Worm (Caenorhabditis elegans) whole organism, L4/young adult: Measurements from ENCODE around the gene Y41E3.18.

Experiments
- W03F9.2 ChIP-seq: fragments of 150-350 bp; optimal IDR thresholded peaks from 2 replicates; lab custom pipeline; 2014; ENCODE audit warnings: missing biosample characterization, missing genetic modification characterization
- dao-5 ChIP-seq: sonication (generic microtip); optimal IDR thresholded peaks from 2 replicates; lab custom pipeline; 2016; ENCODE audit warnings: missing genotype, missing genetic modification characterization, moderate library complexity, missing compliant biosample characterization
- him-1 ChIP-seq: sonication (generic microtip); optimal IDR thresholded peaks from 2 replicates; lab custom pipeline; 2016; ENCODE audit warnings: missing genotype, missing genetic modification reagents, missing genetic modification characterization, missing compliant biosample characterization

Y41E3.18 gene

DNA sequence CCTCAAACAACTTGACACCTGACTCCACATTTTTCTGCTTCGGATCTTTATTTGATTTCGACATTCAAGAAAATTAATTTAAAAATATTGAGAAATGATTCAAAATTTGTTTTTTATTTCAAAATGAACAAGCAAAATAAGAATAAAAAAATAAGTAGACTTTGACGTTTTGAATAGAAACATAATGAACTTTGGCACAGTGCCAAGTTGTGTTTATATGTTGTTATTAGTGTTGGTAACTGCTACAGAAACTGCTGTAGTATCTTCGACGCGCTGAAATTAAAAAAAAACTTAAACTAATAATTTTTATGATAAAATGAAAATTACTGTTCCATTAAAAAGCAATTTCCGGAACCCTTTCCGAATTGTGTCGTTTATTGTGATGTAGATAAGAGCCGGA, at the start of gene Y41E3.18:
Y41E3.18 (minus strand) TSS at position 101 of the 400 bp plus-strand sequence.
- TF ChIP-seq dao-5 (tag; lab: Kevin White, UChicago) (no peak), him-1 (tag; lab: Kevin White, UChicago) (no peak), W03F9.2 (tag; lab: Kevin White, UChicago) (no peak)

DNA sequence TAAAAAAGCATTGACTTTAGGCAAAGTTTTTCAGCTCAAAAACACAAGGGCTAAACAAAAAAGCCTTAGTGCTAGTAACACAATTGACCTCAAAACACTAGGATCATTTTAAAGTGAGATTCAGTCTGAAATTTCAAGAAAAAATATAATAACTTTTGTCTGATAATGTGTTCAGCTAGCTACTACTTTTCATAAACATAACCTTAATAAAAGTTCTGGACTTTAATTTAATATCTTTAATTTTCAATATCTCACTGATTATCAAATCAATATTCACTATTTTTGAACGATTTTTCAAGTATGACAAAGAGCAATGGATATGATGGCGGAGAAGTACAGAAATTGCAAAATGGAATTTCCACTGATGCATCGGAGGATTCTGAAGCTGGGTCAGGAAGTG, 48.8 kb upstream of the Y41E3.18 start, which contains the start of gene M199.135:
M199.135 (plus strand) TSS at position 301 of the 400 bp plus-strand sequence.
- no peak for TF ChIP-seq W03F9.2 (tag; lab: Kevin White, UChicago)
- no peak for TF ChIP-seq dao-5 (tag; lab: Kevin White, UChicago)
- no peak for TF ChIP-seq him-1 (tag; lab: Kevin White, UChicago)

DNA sequence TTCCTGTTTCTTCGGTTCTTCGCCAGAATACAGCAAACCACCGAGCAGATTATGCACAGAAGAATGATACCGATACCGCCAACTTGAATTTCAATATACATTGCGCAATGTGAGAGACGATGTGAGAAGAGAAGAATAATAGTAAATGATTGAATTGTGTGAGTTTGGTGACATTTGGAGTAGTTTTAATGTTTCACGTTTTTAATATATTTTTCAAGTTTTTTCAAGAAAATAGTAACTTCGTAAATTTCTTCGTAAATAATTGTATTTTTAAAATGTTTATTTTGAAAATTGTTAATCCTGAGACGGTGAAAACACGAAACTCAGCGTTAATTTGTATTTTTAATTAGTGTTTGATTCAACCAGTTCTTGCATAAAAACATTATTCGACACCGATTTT, 47.6 kb upstream of the Y41E3.18 start, which contains the start of gene M199.134:
M199.134 (minus strand) TSS at position 101 of the 400 bp plus-strand sequence.
- TF ChIP-seq dao-5 (tag; lab: Kevin White, UChicago) (no peak), him-1 (tag; lab: Kevin White, UChicago) (no peak)

DNA sequence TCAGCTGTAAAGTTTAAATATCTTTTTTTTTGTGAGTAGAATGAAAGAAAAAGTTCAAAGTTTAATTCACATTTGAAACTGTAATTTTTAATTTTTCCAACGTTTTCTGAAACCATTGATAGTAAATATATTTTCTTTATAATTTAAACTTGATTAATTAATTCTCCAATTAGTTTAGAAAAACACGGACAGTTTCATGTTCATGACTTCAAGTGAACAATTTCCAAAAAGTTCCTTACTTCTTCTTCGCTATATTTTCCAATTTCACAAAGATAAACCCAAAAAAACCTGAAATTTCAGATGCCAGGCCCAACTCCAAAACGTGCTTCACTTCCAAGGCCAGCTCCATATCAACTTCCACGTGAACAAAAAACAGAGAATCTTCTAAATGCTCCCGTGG, 42.9 kb upstream of the Y41E3.18 start, which contains the start of gene M199.2:
M199.2 (plus strand) TSS at position 301 of the 400 bp plus-strand sequence.
- TF ChIP-seq him-1 (tag; lab: Kevin White, UChicago) = no peak
- no peak for TF ChIP-seq dao-5 (tag; lab: Kevin White, UChicago)
- no peak for TF ChIP-seq W03F9.2 (tag; lab: Kevin White, UChicago)

ce11 chrIV:15107218-15107617, 41.7 kb upstream of the Y41E3.18 start:
- TF ChIP-seq dao-5 (tag; lab: Kevin White, UChicago) (no peak), him-1 (tag; lab: Kevin White, UChicago) (no peak), W03F9.2 (tag; lab: Kevin White, UChicago) (no peak)

- no peak for TF ChIP-seq dao-5 (tag; lab: Kevin White, UChicago)
- TF ChIP-seq W03F9.2 (tag; lab: Kevin White, UChicago) = no peak
- TF ChIP-seq him-1 (tag; lab: Kevin White, UChicago) = no peak
Measured at ce11 chrIV:15103224-15103679, 37.7 kb upstream of the Y41E3.18 start, which contains the start of gene srt-44. TSS of gene srt-44 (plus strand) at chrIV:15103629.

ce11 chrIV:15098294-15098693, 32.7 kb upstream of the Y41E3.18 start, which contains the start of gene srt-49:
TSS of gene srt-49 (minus strand) at chrIV:15098394.
- TF ChIP-seq W03F9.2 (tag; lab: Kevin White, UChicago) = no peak
- no peak for TF ChIP-seq dao-5 (tag; lab: Kevin White, UChicago)
- TF ChIP-seq him-1 (tag; lab: Kevin White, UChicago) = no peak

- no peak for TF ChIP-seq him-1 (tag; lab: Kevin White, UChicago)
Measured at ce11 chrIV:15074392-15074791, 8.8 kb upstream of the Y41E3.18 start, which contains the start of gene srt-50. TSS of gene srt-50 (plus strand) at chrIV:15074692.

DNA sequence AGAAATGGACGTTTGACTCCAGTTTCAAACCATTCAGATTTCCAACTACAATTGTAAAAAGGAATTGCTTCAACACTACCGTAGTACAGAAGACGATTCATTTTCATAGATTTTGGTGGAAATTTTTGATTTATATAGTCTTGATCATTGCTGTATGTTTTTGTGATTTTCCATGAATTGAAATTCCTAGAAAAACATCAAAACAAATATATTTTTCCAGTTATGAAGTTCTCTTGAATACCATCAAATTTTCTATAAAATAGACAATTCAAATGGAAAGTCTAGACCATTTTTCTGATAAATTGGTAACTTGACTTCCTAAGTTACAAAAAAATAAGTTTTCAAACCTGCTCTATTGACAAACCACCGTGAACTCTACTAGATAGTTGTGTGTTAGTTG, 3.3 kb upstream of the Y41E3.18 start, which contains the start of gene srt-48:
srt-48 (minus strand) TSS at position 101 of the 400 bp plus-strand sequence.
- TF ChIP-seq him-1 (tag; lab: Kevin White, UChicago) (no peak), dao-5 (tag; lab: Kevin White, UChicago) (no peak), W03F9.2 (tag; lab: Kevin White, UChicago) (no peak)

DNA sequence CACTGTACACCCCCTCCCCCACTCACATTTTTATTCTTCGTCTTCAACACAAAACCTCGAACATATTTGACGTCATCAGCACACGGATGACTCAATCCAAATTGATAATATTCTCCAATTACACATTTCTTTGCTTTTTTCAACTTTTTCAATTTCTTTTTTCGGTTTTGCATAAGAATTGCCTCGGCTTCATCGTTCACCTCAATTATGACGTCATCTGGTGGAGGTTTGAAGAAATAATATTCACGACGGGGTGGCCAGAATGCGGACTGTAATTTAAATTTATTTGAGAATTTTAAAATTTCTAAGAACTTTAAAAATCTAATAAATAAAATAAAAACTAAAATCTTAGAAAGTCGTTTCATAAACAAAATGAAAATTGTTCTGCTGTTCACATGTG, 1.8 kb downstream of the Y41E3.18 start:
- no peak for TF ChIP-seq dao-5 (tag; lab: Kevin White, UChicago)
- no peak for TF ChIP-seq W03F9.2 (tag; lab: Kevin White, UChicago)
- TF ChIP-seq him-1 (tag; lab: Kevin White, UChicago) = no peak

DNA sequence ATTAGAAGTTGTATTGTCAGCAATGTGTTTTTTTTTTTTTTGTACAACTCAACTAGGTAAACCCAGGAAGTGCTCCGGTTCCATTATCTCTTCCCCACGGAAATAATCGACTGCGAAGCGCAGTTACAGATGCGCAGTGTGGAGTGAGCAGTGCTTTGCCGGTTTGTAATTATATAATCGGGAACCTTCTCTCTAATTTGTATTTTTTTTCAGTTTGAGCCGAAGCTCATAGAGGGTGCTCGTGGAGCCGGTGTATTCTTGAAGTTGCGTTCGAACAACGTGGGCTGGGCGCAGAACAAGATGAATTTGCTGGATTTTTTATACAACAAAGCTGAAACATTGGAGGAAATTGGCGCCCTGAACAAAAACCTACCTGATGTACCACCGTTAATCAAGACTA, 7.6 kb downstream of the Y41E3.18 start, which contains the start of gene Y41E3.13:
Y41E3.13 (plus strand) TSS at position 301 of the 400 bp plus-strand sequence.
- no peak for TF ChIP-seq dao-5 (tag; lab: Kevin White, UChicago)
- no peak for TF ChIP-seq W03F9.2 (tag; lab: Kevin White, UChicago)
- TF ChIP-seq him-1 (tag; lab: Kevin White, UChicago) = no peak

DNA sequence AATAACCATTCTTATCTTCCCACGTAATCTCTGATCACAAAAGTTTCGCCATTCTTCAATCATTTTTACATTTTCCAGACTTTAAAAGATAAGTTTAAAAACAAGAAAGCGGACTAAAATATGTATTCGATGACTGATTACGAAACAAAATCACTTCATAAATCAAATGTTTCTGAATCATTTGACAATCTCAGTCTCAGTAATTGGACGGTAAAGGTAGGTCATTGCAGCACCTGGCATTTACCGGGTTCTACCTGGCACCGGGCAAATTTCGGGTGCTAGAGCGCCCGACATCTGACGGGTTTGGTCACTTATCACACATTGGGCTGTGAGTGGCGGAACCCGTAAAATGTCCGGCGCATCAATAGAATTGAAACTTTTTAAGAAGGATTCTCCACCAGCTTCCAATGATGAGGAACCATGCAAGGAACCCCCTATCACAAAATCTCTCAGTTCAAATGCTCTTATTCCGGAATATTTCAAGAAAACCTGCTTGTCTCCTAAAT, 9.4 kb downstream of the Y41E3.18 start, which contains the start of gene Y41E3.19:
Y41E3.19 (plus strand) TSS at position 51 of the 506 bp plus-strand sequence.
- TF ChIP-seq dao-5 (tag; lab: Kevin White, UChicago) = no peak
- TF ChIP-seq him-1 (tag; lab: Kevin White, UChicago) = no peak
- no peak for TF ChIP-seq W03F9.2 (tag; lab: Kevin White, UChicago)

- TF ChIP-seq dao-5 (tag; lab: Kevin White, UChicago) = no peak
- TF ChIP-seq him-1 (tag; lab: Kevin White, UChicago) = no peak
- no peak for TF ChIP-seq W03F9.2 (tag; lab: Kevin White, UChicago)
Measured at ce11 chrIV:15053271-15053670, 12.3 kb downstream of the Y41E3.18 start, which contains the start of gene srt-47. TSS of gene srt-47 (minus strand) at chrIV:15053371.

DNA sequence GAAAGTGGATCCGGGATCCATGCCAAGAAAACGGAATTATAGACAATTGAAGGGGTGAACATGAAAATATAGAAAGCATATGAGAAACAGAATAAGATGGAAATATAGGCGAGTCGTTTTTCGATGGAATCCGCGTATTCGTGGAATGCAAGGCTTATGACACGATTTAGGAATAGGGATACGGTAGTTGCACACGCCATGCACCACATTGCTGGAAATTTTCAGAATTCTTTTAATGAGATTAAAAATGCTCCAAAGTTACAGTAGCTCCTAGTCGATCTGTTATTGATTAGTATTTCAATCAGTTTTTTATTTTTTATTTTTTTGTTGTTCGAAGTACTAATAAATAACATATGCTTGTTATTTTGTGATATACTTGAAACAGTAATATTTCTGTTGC, 14.5 kb downstream of the Y41E3.18 start:
- no peak for TF ChIP-seq dao-5 (tag; lab: Kevin White, UChicago)
- no peak for TF ChIP-seq W03F9.2 (tag; lab: Kevin White, UChicago)
